Worm (Caenorhabditis elegans) whole organism, L4 larva: ENCODE measurements around the gene F49C12.5.

Experiments used
- D1046.2 ChIP-seq: fragments of 200-800 bp; sonication (Bioruptor generic); IDR thresholded peaks from 2 replicates; pipeline ENCODE4 v1.3.6; 2022; ENCODE audit warnings: missing genetic modification characterization, missing compliant biosample characterization
- F26F4.8 ChIP-seq: fragments of 200-800 bp; sonication (Bioruptor generic); conservative IDR thresholded peaks from 2 replicates; pipeline ENCODE4 v1.3.6; 2022; ENCODE audit warnings: missing genetic modification characterization, missing compliant biosample characterization
- F44E2.7 ChIP-seq: fragments of 200-800 bp; sonication (Bioruptor generic); IDR thresholded peaks from 2 replicates; pipeline ENCODE4 v2.1.2; 2022; ENCODE audit warnings: missing genetic modification characterization, missing compliant biosample characterization
- aha-1 ChIP-seq: fragments of 150-350 bp; peaks from one replicate; lab custom pipeline; 2014; ENCODE audit warnings: missing biosample characterization, missing genetic modification characterization
- ama-1 ChIP-seq: fragments of 150-350 bp; optimal IDR thresholded peaks from 2 replicates; lab custom pipeline; 2014; ENCODE audit warnings: inconsistent platforms, mixed read lengths
- arid-1 ChIP-seq: fragments of 200-800 bp; sonication (Bioruptor generic); conservative IDR thresholded peaks from 2 replicates; pipeline ENCODE4 v1.3.6; 2022; ENCODE audit warnings: missing genetic modification reagents, missing genetic modification characterization, missing compliant biosample characterization
- ceh-28 ChIP-seq: fragments of 150-350 bp; optimal IDR thresholded peaks from 2 replicates; lab custom pipeline; 2014; ENCODE audit warnings: missing biosample characterization, missing genetic modification reagents, missing genetic modification characterization
- ces-1 ChIP-seq: fragments of 150-350 bp; sonication (generic microtip); optimal IDR thresholded peaks from 4 replicates; lab custom pipeline; 2014; ENCODE audit warnings: missing biosample characterization, missing genetic modification reagents, missing genetic modification characterization
- ctbp-1 ChIP-seq: fragments of 200-800 bp; sonication (Bioruptor generic); IDR thresholded peaks from 2 replicates; pipeline ENCODE4 v1.3.6; 2022; ENCODE audit warnings: missing genetic modification reagents, missing genetic modification characterization, missing compliant biosample characterization
- dmd-6 ChIP-seq: fragments of 200-800 bp; sonication (Bioruptor generic); IDR thresholded peaks from 2 replicates; pipeline ENCODE4 v1.3.6; 2022; ENCODE audit warnings: missing genetic modification reagents, missing genetic modification characterization, missing compliant biosample characterization
- duxl-1 ChIP-seq: sonication (generic microtip); optimal IDR thresholded peaks from 2 replicates; lab custom pipeline; 2016; ENCODE audit warnings: mild to moderate bottlenecking, missing genetic modification characterization, moderate library complexity, missing compliant biosample characterization; ENCODE audit not compliant: poor library complexity
- dve-1 ChIP-seq: sonication (generic microtip); optimal IDR thresholded peaks from 2 replicates; lab custom pipeline; 2017; ENCODE audit warnings: antibody characterized with exemption, mild to moderate bottlenecking, missing genetic modification characterization, missing compliant biosample characterization; ENCODE audit not compliant: insufficient read depth
- egl-27 ChIP-seq: sonication (generic microtip); optimal IDR thresholded peaks from 3 replicates; lab custom pipeline; 2017; ENCODE audit warnings: missing biosample characterization, missing genetic modification reagents, missing genetic modification characterization
- fkh-10 ChIP-seq: fragments of 150-350 bp; optimal IDR thresholded peaks from 2 replicates; lab custom pipeline; 2014; ENCODE audit warnings: missing biosample characterization, missing genetic modification reagents, missing genetic modification characterization
- fos-1 ChIP-seq: fragments of 150-350 bp; optimal IDR thresholded peaks from 2 replicates; lab custom pipeline; 2014; ENCODE audit warnings: missing biosample characterization, missing genetic modification characterization
- hif-1 ChIP-seq, 2 experiments: sonication (generic microtip); optimal IDR thresholded peaks; 2 replicates each; lab custom pipeline; 2016 to 2017; ENCODE audit warnings: missing compliant biosample characterization in 2 of 2, missing genetic modification characterization in 2 of 2, missing genetic modification reagents in 2 of 2, missing genotype in 2 of 2, mild to moderate bottlenecking in 1 of 2
- hlh-30 ChIP-seq: sonication (generic microtip); optimal IDR thresholded peaks from 2 replicates; lab custom pipeline; 2017; ENCODE audit warnings: antibody characterized with exemption, mild to moderate bottlenecking, missing genetic modification characterization, missing compliant biosample characterization; ENCODE audit not compliant: insufficient read depth
- jun-1 ChIP-seq: fragments of 150-350 bp; optimal IDR thresholded peaks from 2 replicates; lab custom pipeline; 2014; ENCODE audit warnings: missing biosample characterization, missing genetic modification reagents, missing genetic modification characterization
- lin-1 ChIP-seq: fragments of 200-800 bp; sonication (Bioruptor generic); IDR thresholded peaks from 2 replicates; pipeline ENCODE4 v1.3.6; 2022; ENCODE audit warnings: missing genetic modification reagents, missing genetic modification characterization, missing compliant biosample characterization
- lin-15B ChIP-seq: fragments of 150-350 bp; sonication (generic microtip); optimal IDR thresholded peaks from 3 replicates; lab custom pipeline; 2014; ENCODE audit warnings: missing biosample characterization, missing genetic modification characterization
- lin-29 ChIP-seq: fragments of 200-800 bp; sonication (Bioruptor generic); IDR thresholded peaks from 2 replicates; pipeline ENCODE4 v1.3.6; 2022; ENCODE audit warnings: missing genetic modification reagents, missing genetic modification characterization, missing compliant biosample characterization
- lin-38 ChIP-seq: fragments of 200-800 bp; sonication (Bioruptor generic); IDR thresholded peaks from 2 replicates; pipeline ENCODE4 v1.3.6; 2022; ENCODE audit warnings: missing genetic modification reagents, missing genetic modification characterization, missing compliant biosample characterization
- mdt-29 ChIP-seq: fragments of 200-800 bp; sonication (Bioruptor generic); IDR thresholded peaks from 2 replicates; pipeline ENCODE4 v1.3.6; 2022; ENCODE audit warnings: missing genetic modification reagents, missing genetic modification characterization, missing compliant biosample characterization
- mep-1 ChIP-seq: fragments of 150-350 bp; sonication (generic microtip); optimal IDR thresholded peaks from 3 replicates; lab custom pipeline; 2014; ENCODE audit warnings: missing biosample characterization, missing genetic modification characterization
- mxl-2 ChIP-seq: fragments of 200-800 bp; sonication (Bioruptor generic); conservative IDR thresholded peaks from 2 replicates; pipeline ENCODE4 v1.3.6; 2022; ENCODE audit warnings: missing genetic modification reagents, missing genetic modification characterization, missing compliant biosample characterization
- mxl-3 ChIP-seq: fragments of 200-800 bp; sonication (Bioruptor generic); optimal IDR thresholded peaks from 2 replicates; lab custom pipeline; 2018; ENCODE audit warnings: mild to moderate bottlenecking, missing genetic modification characterization, missing compliant biosample characterization
- nhr-11 ChIP-seq: fragments of 150-350 bp; optimal IDR thresholded peaks from 2 replicates; lab custom pipeline; 2014; ENCODE audit warnings: missing biosample characterization, missing genetic modification characterization
- nhr-111 ChIP-seq: fragments of 200-800 bp; sonication (Bioruptor generic); optimal IDR thresholded peaks from 2 replicates; lab custom pipeline; 2018; ENCODE audit warnings: mild to moderate bottlenecking, missing genetic modification characterization, missing compliant biosample characterization
- nhr-25 ChIP-seq: sonication (generic microtip); optimal IDR thresholded peaks from 2 replicates; lab custom pipeline; 2017; ENCODE audit warnings: missing genetic modification characterization, mild to moderate bottlenecking, missing compliant biosample characterization, antibody characterized with exemption, moderate library complexity, borderline replicate concordance; ENCODE audit not compliant: insufficient read depth
- nhr-42 ChIP-seq: fragments of 200-800 bp; sonication (Bioruptor generic); IDR thresholded peaks from 2 replicates; pipeline ENCODE4 v1.3.6; 2022; ENCODE audit warnings: missing genetic modification characterization, missing compliant biosample characterization
- nhr-48 ChIP-seq: sonication (generic microtip); optimal IDR thresholded peaks from 2 replicates; lab custom pipeline; 2016; ENCODE audit warnings: mild to moderate bottlenecking, missing genetic modification characterization, missing compliant biosample characterization
- nhr-6 ChIP-seq: fragments of 150-350 bp; optimal IDR thresholded peaks from 2 replicates; lab custom pipeline; 2014; ENCODE audit warnings: missing biosample characterization, missing genetic modification characterization
- nhr-76 ChIP-seq: fragments of 150-350 bp; optimal IDR thresholded peaks from 2 replicates; lab custom pipeline; 2014; ENCODE audit warnings: missing biosample characterization, missing genetic modification characterization
- nhr-77 ChIP-seq: fragments of 150-350 bp; optimal IDR thresholded peaks from 2 replicates; lab custom pipeline; 2014; ENCODE audit warnings: missing biosample characterization, missing genetic modification characterization
- saeg-2 ChIP-seq: fragments of 200-800 bp; sonication (Bioruptor generic); IDR thresholded peaks from 2 replicates; pipeline ENCODE4 v1.3.6; 2022; ENCODE audit warnings: missing genetic modification reagents, missing genetic modification characterization, missing compliant biosample characterization
- spr-1 ChIP-seq: sonication (generic microtip); optimal IDR thresholded peaks from 2 replicates; lab custom pipeline; 2016; ENCODE audit warnings: mild to moderate bottlenecking, missing genetic modification characterization, missing compliant biosample characterization
- unc-39 ChIP-seq: sonication (generic microtip); optimal IDR thresholded peaks from 2 replicates; lab custom pipeline; 2017; ENCODE audit warnings: missing biosample characterization, missing genetic modification characterization
- unc-62 ChIP-seq, 3 experiments: fragments of 150-350 bp in 1 of 3; sonication (generic microtip); optimal IDR thresholded peaks in 2 of 3; peaks in 1 of 3; 1 replicate in 1 of 3; 2 replicates in 2 of 3; lab custom pipeline; 2014 to 2017; ENCODE audit warnings: missing biosample characterization in 3 of 3, missing genetic modification characterization in 3 of 3, missing genetic modification reagents in 3 of 3, missing genotype in 1 of 3
- vab-7 ChIP-seq: fragments of 200-800 bp; sonication (Bioruptor generic); IDR thresholded peaks from 2 replicates; pipeline ENCODE4 v1.3.6; 2022; ENCODE audit warnings: missing genetic modification reagents, missing genetic modification characterization, missing compliant biosample characterization
- zag-1 ChIP-seq: fragments of 150-350 bp; optimal IDR thresholded peaks from 2 replicates; lab custom pipeline; 2014; ENCODE audit warnings: missing biosample characterization, missing genetic modification characterization
- zip-11 ChIP-seq: fragments of 200-800 bp; sonication (Bioruptor generic); IDR thresholded peaks from 2 replicates; pipeline ENCODE4 v1.3.6; 2022; ENCODE audit warnings: missing genetic modification characterization, missing compliant biosample characterization

Gene F49C12.5

ce11 chrIV:9304617-9305016 is at the start of gene F49C12.5:
F49C12.5 (plus strand) TSS chrIV:9304917.
- TF ChIP-seq nhr-76 (tag; lab: Kevin White, UChicago), result no peak

DNA sequence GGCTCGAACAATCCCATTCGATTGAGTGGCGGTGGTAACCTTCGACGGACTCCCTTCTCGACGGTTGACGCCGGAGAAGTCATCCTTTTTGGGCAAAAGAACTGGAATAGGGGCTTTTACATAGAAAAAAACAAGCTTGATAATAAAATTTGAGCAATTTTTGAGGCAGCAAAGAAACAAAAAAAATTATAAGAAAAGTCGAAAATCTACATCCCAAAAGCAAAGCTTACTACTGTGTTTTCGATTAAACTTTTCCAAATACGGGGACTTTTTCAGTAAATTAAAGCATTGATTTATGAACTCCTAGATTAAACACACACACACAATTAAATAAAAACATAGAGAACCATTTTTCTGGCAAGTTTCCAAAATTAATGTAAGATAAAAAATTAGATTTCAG is 48.7 kb upstream of the F49C12.5 start, which contains the start of gene Y11D7A.9:
Y11D7A.9 (minus strand) TSS at position 101 of the 400 bp plus-strand sequence.
- no peak for TF ChIP-seq ctbp-1 (GFP tag; lab: Robert Waterston, UW)
- TF ChIP-seq mdt-29, result no peak
- no peak for TF ChIP-seq D1046.2 (GFP tag; lab: Robert Waterston, UW)
- no peak for TF ChIP-seq mxl-3
- TF ChIP-seq dve-1 (tag; lab: Kevin White, UChicago), result no peak
- TF ChIP-seq ama-1, result no peak
- TF ChIP-seq mxl-2, result no peak
- no peak for TF ChIP-seq F26F4.8 (GFP tag; lab: Robert Waterston, UW)
- TF ChIP-seq egl-27 (tag; lab: Kevin White, UChicago), result no peak
- TF ChIP-seq vab-7 (GFP tag; lab: Robert Waterston, UW), result no peak
- TF ChIP-seq nhr-42, result no peak
- no peak for TF ChIP-seq unc-39 (tag; lab: Kevin White, UChicago)
- TF ChIP-seq nhr-111 (GFP tag; lab: Kevin White, UChicago), result no peak
- TF ChIP-seq nhr-6 (tag; lab: Kevin White, UChicago), result no peak
- no peak for TF ChIP-seq lin-38 (GFP tag; lab: Robert Waterston, UW)
- no peak for TF ChIP-seq duxl-1 (tag; lab: Kevin White, UChicago)
- TF ChIP-seq F44E2.7 (GFP tag; lab: Robert Waterston, UW), result no peak
- TF ChIP-seq nhr-25 (tag; lab: Kevin White, UChicago), result no peak
- TF ChIP-seq, all 104 proteins: peak for 0

DNA sequence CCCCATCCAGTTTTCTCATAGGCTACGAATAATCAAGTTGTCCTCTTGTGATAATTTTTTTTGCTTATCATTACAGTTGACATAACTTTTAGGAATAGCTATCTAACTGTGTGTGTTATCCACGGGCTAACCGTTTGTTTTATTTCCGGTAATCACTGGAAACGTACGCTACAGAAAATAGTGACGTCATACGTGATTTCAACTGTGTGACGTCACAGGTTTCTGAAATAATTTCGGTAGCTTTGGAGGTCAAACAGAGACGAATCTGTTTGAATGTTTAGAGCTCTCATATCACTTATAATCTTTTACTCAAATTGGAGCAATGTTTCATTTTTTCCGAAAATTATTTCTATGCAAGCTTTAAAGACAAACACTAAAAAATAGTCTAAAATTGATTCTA is 47.9 kb upstream of the F49C12.5 start:
- no peak for TF ChIP-seq unc-62 (GFP tag; optimal IDR thresholded peaks at IDR 0.05 in 1 of 2; lab: Kevin White, UChicago)
- TF ChIP-seq unc-62 (tag; optimal IDR thresholded peaks at IDR 0.05; lab: Kevin White, UChicago), result no peak
- no peak for TF ChIP-seq fkh-10 (GFP tag; lab: Kevin White, UChicago)
- peak; percentile 76 for TF ChIP-seq aha-1 (tag; lab: Kevin White, UChicago)
- no peak for TF ChIP-seq dmd-6 (GFP tag; lab: Robert Waterston, UW)
- no peak for TF ChIP-seq zag-1 (tag; lab: Kevin White, UChicago)
- TF ChIP-seq zip-11, result no peak
- TF ChIP-seq lin-29 (GFP tag; lab: Robert Waterston, UW), result no peak
- TF ChIP-seq, all 104 proteins: peak for 1

- TF ChIP-seq hlh-30 (tag; lab: Kevin White, UChicago), result no peak
- no peak for TF ChIP-seq ceh-28 (tag; lab: Kevin White, UChicago)
- peak; percentile 25 for TF ChIP-seq nhr-48 (tag; lab: Kevin White, UChicago)
- no peak for TF ChIP-seq jun-1 (tag; lab: Kevin White, UChicago)
- no peak for TF ChIP-seq fos-1 (tag; lab: Kevin White, UChicago)
- TF ChIP-seq ces-1 (GFP tag; lab: Kevin White, UChicago), result no peak
- TF ChIP-seq hif-1 (tag; optimal IDR thresholded peaks at IDR 0.05; lab: Kevin White, UChicago), result peak in 1 of 2 experiments; percentile 14
- no peak for TF ChIP-seq egl-27 (tag; lab: Kevin White, UChicago)
- TF ChIP-seq lin-1, result no peak
- TF ChIP-seq fkh-10 (GFP tag; lab: Kevin White, UChicago), result no peak
- peak; percentile 9 for TF ChIP-seq mep-1 (tag; lab: Kevin White, UChicago)
- no peak for TF ChIP-seq lin-15B (tag; lab: Kevin White, UChicago)
- TF ChIP-seq duxl-1 (tag; lab: Kevin White, UChicago), result no peak
- TF ChIP-seq saeg-2 (GFP tag; lab: Robert Waterston, UW), result no peak
- no peak for TF ChIP-seq spr-1 (tag; lab: Kevin White, UChicago)
- no peak for TF ChIP-seq nhr-77 (tag; lab: Kevin White, UChicago)
- no peak for TF ChIP-seq nhr-11 (tag; lab: Kevin White, UChicago)
- TF ChIP-seq arid-1 (GFP tag; lab: Robert Waterston, UW), result no peak
- TF ChIP-seq mxl-3, result peak; percentile 4
- TF ChIP-seq ama-1, result peak; percentile 93
Observed at ce11 chrIV:9258547-9258946, 46.2 kb upstream of the F49C12.5 start.
